Fruit fly (Drosophila melanogaster) whole organism, embryonic: ENCODE measurements around the gene CG43449.

ENCODE experiments used
- Bgb ChIP-seq: fragments of 200-800 bp; sonication (Bioruptor generic); IDR thresholded peaks from 2 replicates; pipeline ENCODE4 v1.3.6; 2022; ENCODE audit warnings: missing biosample characterization, missing genetic modification characterization; ENCODE audit not compliant: partially characterized antibody
- C15 ChIP-seq: fragments of 200-800 bp; sonication (Bioruptor generic); IDR thresholded peaks from 3 replicates; pipeline ENCODE4 v1.3.6; 2022; ENCODE audit warnings: missing biosample characterization, missing genetic modification characterization
- CG10274 ChIP-seq: fragments of 200-800 bp; sonication (Bioruptor generic); optimal IDR thresholded peaks from 3 replicates; lab custom pipeline; 2017; ENCODE audit warnings: missing biosample characterization, mild to moderate bottlenecking, missing genetic modification characterization
- CG12155 ChIP-seq: fragments of 200-800 bp; sonication (Bioruptor generic); optimal IDR thresholded peaks from 3 replicates; lab custom pipeline; 2016; ENCODE audit warnings: missing biosample characterization, missing genetic modification characterization
- CG15479 ChIP-seq: fragments of 200-800 bp; sonication (Bioruptor generic); optimal IDR thresholded peaks from 3 replicates; lab custom pipeline; 2019; ENCODE audit warnings: missing biosample characterization, mild to moderate bottlenecking, missing genetic modification characterization, moderate library complexity
- CG16779 ChIP-seq: fragments of 200-800 bp; sonication (Bioruptor generic); IDR thresholded peaks from 2 replicates; pipeline ENCODE4 v1.3.6; 2022; ENCODE audit warnings: missing biosample characterization, missing genetic modification characterization
- CG16863 ChIP-seq: fragments of 200-800 bp; sonication (Bioruptor generic); optimal IDR thresholded peaks from 3 replicates; lab custom pipeline; 2016; ENCODE audit warnings: missing biosample characterization, missing genetic modification characterization
- CG2129 ChIP-seq: fragments of 200-800 bp; sonication (Bioruptor generic); IDR thresholded peaks from 2 replicates; pipeline ENCODE4 v1.3.6; 2022; ENCODE audit warnings: missing biosample characterization, missing genetic modification characterization; ENCODE audit not compliant: partially characterized antibody
- CG2199 ChIP-seq: fragments of 200-800 bp; sonication (Bioruptor generic); IDR thresholded peaks from 3 replicates; pipeline ENCODE4 v1.3.6; 2022; ENCODE audit warnings: missing biosample characterization, missing genetic modification characterization
- CG31388 ChIP-seq: fragments of 200-800 bp; sonication (Bioruptor generic); optimal IDR thresholded peaks from 2 replicates; lab custom pipeline; 2016; ENCODE audit warnings: missing biosample characterization, missing genetic modification characterization
- CG31441 ChIP-seq: fragments of 200-800 bp; sonication (Bioruptor generic); IDR thresholded peaks from 2 replicates; pipeline ENCODE4 v1.3.6; 2022; ENCODE audit warnings: missing biosample characterization, missing genetic modification characterization
- CG3281 ChIP-seq: fragments of 200-800 bp; sonication (Bioruptor generic); optimal IDR thresholded peaks from 3 replicates; lab custom pipeline; 2017; ENCODE audit warnings: missing biosample characterization, mild to moderate bottlenecking, missing genetic modification characterization
- CG34376 ChIP-seq: fragments of 200-800 bp; sonication (Bioruptor generic); optimal IDR thresholded peaks from 2 replicates; lab custom pipeline; 2018; ENCODE audit warnings: missing biosample characterization, mild to moderate bottlenecking, missing genetic modification characterization
- CG3995 ChIP-seq: fragments of 200-800 bp; sonication (Bioruptor generic); optimal IDR thresholded peaks from 3 replicates; lab custom pipeline; 2016; ENCODE audit warnings: missing biosample characterization, missing genetic modification characterization
- CG8290 ChIP-seq, 3 experiments: fragments of 200-800 bp; sonication (Bioruptor generic); optimal IDR thresholded peaks; 2 replicates each; lab custom pipeline; 2016 to 2019; ENCODE audit warnings: missing biosample characterization in 3 of 3, missing genetic modification characterization in 3 of 3, mild to moderate bottlenecking in 2 of 3, moderate library complexity in 1 of 3
- CG8478 ChIP-seq: fragments of >200 bp; optimal IDR thresholded peaks from 2 replicates; lab custom pipeline; 2018
- Dip2 ChIP-seq: fragments of 200-800 bp; sonication (Bioruptor generic); IDR thresholded peaks from 2 replicates; pipeline ENCODE4 v1.3.6; 2022; ENCODE audit warnings: missing biosample characterization, missing genetic modification characterization
- Drgx ChIP-seq: fragments of 200-800 bp; sonication (Bioruptor generic); IDR thresholded peaks from 2 replicates; pipeline ENCODE4 v1.3.6; 2022; ENCODE audit warnings: missing biosample characterization, missing genetic modification characterization
- HmgZ ChIP-seq: fragments of 200-800 bp; sonication (Bioruptor generic); optimal IDR thresholded peaks from 2 replicates; lab custom pipeline; 2018; ENCODE audit warnings: missing biosample characterization, mild to moderate bottlenecking, missing genetic modification characterization
- Mad ChIP-seq: fragments of 200-800 bp; sonication (Bioruptor generic); optimal IDR thresholded peaks from 2 replicates; lab custom pipeline; 2016; ENCODE audit warnings: missing biosample characterization, missing genetic modification characterization
- Meics ChIP-seq: fragments of 200-800 bp; sonication (Bioruptor generic); optimal IDR thresholded peaks from 2 replicates; lab custom pipeline; 2017; ENCODE audit warnings: missing biosample characterization, mild to moderate bottlenecking, missing genetic modification characterization
- Oli ChIP-seq: fragments of 200-800 bp; sonication (Bioruptor generic); optimal IDR thresholded peaks from 2 replicates; lab custom pipeline; 2018; ENCODE audit warnings: missing biosample characterization, mild to moderate bottlenecking, missing genetic modification characterization, moderate library complexity
- Sry-δ ChIP-seq: fragments of 200-800 bp; sonication (Bioruptor generic); optimal IDR thresholded peaks from 2 replicates; lab custom pipeline; 2016; ENCODE audit warnings: missing biosample characterization, missing genetic modification characterization
- Trl ChIP-seq, 3 experiments: fragments of >200 bp in 2 of 3; fragments of 200-800 bp in 1 of 3; sonication (Bioruptor generic) in 1 of 3; optimal IDR thresholded peaks; 2 replicates in 1 of 3; 3 replicates in 2 of 3; lab custom pipeline; 2016 to 2017; ENCODE audit warnings: missing biosample characterization in 1 of 3, missing genetic modification characterization in 1 of 3
- al ChIP-seq: fragments of 200-800 bp; sonication (Bioruptor generic); IDR thresholded peaks from 2 replicates; pipeline ENCODE4 v1.3.6; 2022; ENCODE audit warnings: missing biosample characterization, missing genetic modification characterization
- amos ChIP-seq: fragments of 200-800 bp; sonication (Bioruptor generic); IDR thresholded peaks from 2 replicates; pipeline ENCODE4 v1.3.6; 2022; ENCODE audit warnings: missing biosample characterization, missing genetic modification characterization; ENCODE audit not compliant: partially characterized antibody
- bbx ChIP-seq: fragments of 200-800 bp; sonication (Bioruptor generic); IDR thresholded peaks from 2 replicates; pipeline ENCODE4 v1.3.6; 2022; ENCODE audit warnings: missing biosample characterization, missing genetic modification characterization; ENCODE audit not compliant: partially characterized antibody
- chinmo ChIP-seq: fragments of 200-800 bp; sonication (Bioruptor generic); IDR thresholded peaks from 4 replicates; pipeline ENCODE4 v1.3.6; 2022; ENCODE audit warnings: missing biosample characterization, missing genetic modification characterization; ENCODE audit not compliant: partially characterized antibody
- exex ChIP-seq: fragments of 200-800 bp; sonication (Bioruptor generic); optimal IDR thresholded peaks from 4 replicates; lab custom pipeline; 2018; ENCODE audit warnings: missing biosample characterization, mild to moderate bottlenecking, missing genetic modification characterization, moderate library complexity
- grn ChIP-seq: fragments of 200-800 bp; sonication (Bioruptor generic); optimal IDR thresholded peaks from 3 replicates; lab custom pipeline; 2017; ENCODE audit warnings: missing biosample characterization, missing genetic modification characterization
- lab ChIP-seq: fragments of 200-800 bp; sonication (Bioruptor generic); optimal IDR thresholded peaks from 3 replicates; lab custom pipeline; 2017; ENCODE audit warnings: missing biosample characterization, missing genetic modification characterization, mild to moderate bottlenecking, moderate library complexity, missing genetic modification reagents
- mirr ChIP-seq: fragments of 200-800 bp; sonication (Bioruptor generic); optimal IDR thresholded peaks from 3 replicates; lab custom pipeline; 2018; ENCODE audit warnings: missing biosample characterization, mild to moderate bottlenecking, missing genetic modification characterization
- ranshi ChIP-seq: fragments of 200-800 bp; sonication (Bioruptor generic); IDR thresholded peaks from 2 replicates; pipeline ENCODE4 v1.3.6; 2022; ENCODE audit warnings: missing biosample characterization, missing genetic modification characterization
- sc ChIP-seq, 3 experiments: fragments of >200 bp in 2 of 3; fragments of 200-800 bp in 1 of 3; sonication (Bioruptor generic) in 1 of 3; optimal IDR thresholded peaks; 2 replicates in 2 of 3; 3 replicates in 1 of 3; lab custom pipeline; 2017; ENCODE audit warnings: mild to moderate bottlenecking in 1 of 3, missing biosample characterization in 1 of 3, missing genetic modification characterization in 1 of 3, missing genetic modification reagents in 1 of 3
- ssp ChIP-seq: fragments of 200-800 bp; sonication (Bioruptor generic); IDR thresholded peaks from 2 replicates; pipeline ENCODE4 v1.3.6; 2022; ENCODE audit warnings: missing biosample characterization, missing genetic modification characterization
- sug ChIP-seq: fragments of 200-800 bp; optimal IDR thresholded peaks from 2 replicates; lab custom pipeline; 2019; ENCODE audit warnings: missing biosample characterization, mild to moderate bottlenecking, missing genetic modification characterization, moderate library complexity
- vvl ChIP-seq: fragments of 200-800 bp; sonication (Bioruptor generic); IDR thresholded peaks from 2 replicates; pipeline ENCODE4 v1.3.6; 2022; ENCODE audit warnings: missing biosample characterization, missing genetic modification characterization

CG43449 gene

DNA sequence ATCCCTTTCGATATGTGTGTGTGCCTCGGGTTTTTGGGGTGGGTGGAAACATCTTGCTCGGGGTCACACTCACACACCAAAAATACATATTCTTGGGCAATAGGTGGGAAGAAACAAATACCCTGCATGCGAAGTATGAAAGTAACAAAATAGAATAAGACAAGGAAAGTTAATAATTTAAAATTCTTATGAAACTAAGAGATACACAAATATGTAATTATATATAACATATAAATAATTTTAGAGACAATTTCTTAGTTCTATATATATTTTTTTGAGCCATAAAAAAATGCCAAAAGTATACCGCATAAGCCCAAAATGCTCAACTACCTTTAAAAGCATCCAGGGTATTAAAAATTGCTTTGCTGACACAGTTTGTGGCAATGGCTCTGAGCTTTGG is 6.5 kb upstream of the CG43449 start (continued):
- 0 out of 2 replicates have a peak, but pooled peaks have one; percentile 17 for TF ChIP-seq CG31441
- TF ChIP-seq, all 482 proteins: peak for 23

DNA sequence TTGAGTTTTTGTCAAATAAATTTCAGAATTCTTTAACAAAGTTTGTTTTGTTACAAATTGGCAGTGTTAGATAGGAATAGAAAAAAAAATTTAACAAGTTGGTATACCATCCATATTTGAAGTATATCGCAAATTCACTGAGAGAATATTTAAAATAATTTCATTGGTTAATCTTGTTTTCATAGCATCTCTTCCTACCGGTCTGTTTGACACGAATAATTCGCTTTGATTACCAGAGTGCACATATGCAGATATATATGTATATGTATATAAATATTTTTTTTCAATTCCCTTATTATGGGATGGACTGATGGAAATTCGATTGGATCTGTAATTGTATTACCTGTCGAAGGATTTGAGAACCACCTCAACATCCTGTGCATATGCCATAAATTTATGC is 27.4 kb downstream of the CG43449 start, which contains the start of gene SdhCL:
Gene SdhCL (minus strand): TSS at position 101 of the 400 bp plus-strand sequence.
- no peak for TF ChIP-seq ranshi (GFP tag; lab: Robert Waterston, UW)
- no peak for TF ChIP-seq Mad (GFP tag; lab: Kevin White, UChicago)
- TF ChIP-seq C15 (GFP tag; lab: Robert Waterston, UW) = no peak
- TF ChIP-seq CG2199 (GFP tag; lab: Robert Waterston, UW) = no peak
- TF ChIP-seq CG31388 (GFP tag; lab: Kevin White, UChicago) = no peak
- no peak for TF ChIP-seq Bgb (GFP tag; lab: Robert Waterston, UW)
- no peak for TF ChIP-seq vvl (GFP tag; lab: Robert Waterston, UW)
- TF ChIP-seq bbx (GFP tag; lab: Robert Waterston, UW) = no peak

DNA sequence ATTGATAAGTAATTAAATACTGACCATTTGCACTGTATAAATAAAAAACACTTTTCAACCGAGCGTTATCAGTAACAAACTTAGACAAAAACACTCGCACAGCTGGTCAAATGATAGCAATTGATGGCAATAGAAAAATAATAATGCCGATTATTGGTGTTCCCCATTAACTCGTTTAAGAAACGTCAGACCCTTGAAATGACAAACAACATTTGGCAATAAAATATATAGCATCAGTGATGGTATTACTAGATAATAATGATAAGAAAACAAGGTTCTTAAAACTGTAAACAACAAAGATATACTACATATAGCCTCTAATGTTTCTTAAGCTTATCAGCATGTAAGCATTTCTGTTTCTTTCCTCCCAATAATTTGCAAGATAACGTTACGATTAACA is 38.2 kb downstream of the CG43449 start:
- no peak for TF ChIP-seq Drgx (GFP tag; lab: Robert Waterston, UW)
- peak; percentile 42 for TF ChIP-seq mirr (GFP tag; lab: Kevin White, UChicago)
- TF ChIP-seq exex (tag; lab: Kevin White, UChicago) = peak; percentile 95
- no peak for TF ChIP-seq Meics (GFP tag; lab: Kevin White, UChicago)
- no peak for TF ChIP-seq al (GFP tag; lab: Robert Waterston, UW)
- no peak for TF ChIP-seq CG12155
- no peak for TF ChIP-seq Dip2 (GFP tag; lab: Robert Waterston, UW)
- peak; percentile 20 for TF ChIP-seq grn
- TF ChIP-seq CG2129 (GFP tag; lab: Robert Waterston, UW) = no peak
- no peak for TF ChIP-seq CG8478 (lab: Kevin White, UChicago)
- no peak for TF ChIP-seq CG8290 (GFP tag; optimal IDR thresholded peaks at IDR 0.05; lab: Kevin White, UChicago)
- TF ChIP-seq CG8290 (tag; optimal IDR thresholded peaks at IDR 0.05; lab: Kevin White, UChicago) = no peak
- TF ChIP-seq CG3281 (GFP tag; lab: Kevin White, UChicago) = peak; percentile 8
- TF ChIP-seq CG34376 = peak; percentile 70
- peak; percentile 7 for TF ChIP-seq HmgZ (tag; lab: Kevin White, UChicago)
- TF ChIP-seq CG16779 = no peak
- peak; percentile 57 for TF ChIP-seq sug (tag; lab: Kevin White, UChicago)

DNA sequence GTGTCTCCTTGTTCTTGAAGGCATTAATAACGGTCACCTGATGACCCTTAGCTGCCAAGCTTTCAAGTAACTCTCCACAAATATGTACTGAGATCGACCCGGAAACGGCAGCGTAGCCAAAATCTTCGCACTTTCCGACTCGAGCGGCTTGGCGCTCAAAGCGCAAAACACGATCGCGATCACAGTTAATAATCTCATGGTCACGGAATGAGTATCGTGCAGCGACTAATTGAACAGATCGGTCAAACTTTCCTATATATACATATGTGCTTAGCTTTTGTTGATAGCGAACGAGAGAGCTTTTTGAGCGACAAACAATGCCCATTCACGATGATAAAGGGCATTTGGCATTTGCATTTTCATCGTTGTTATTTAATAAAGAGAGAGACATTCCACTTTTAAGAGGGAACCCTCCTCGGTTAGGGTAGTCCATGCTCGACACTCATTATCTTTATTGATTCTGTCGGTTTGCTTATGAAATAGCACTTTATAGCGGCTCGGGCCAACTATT is 40.0 kb downstream of the CG43449 start, which contains the start of gene Ugt35C1:
Gene Ugt35C1 (minus strand): TSS at position 213 of the 511 bp plus-strand sequence.
- TF ChIP-seq exex (tag; lab: Kevin White, UChicago) = peak; percentile 46
- TF ChIP-seq CG10274 = no peak
- TF ChIP-seq CG16863 (GFP tag; lab: Kevin White, UChicago) = no peak
- peak in 1 of 2 experiments; percentile 15 for TF ChIP-seq Trl (optimal IDR thresholded peaks at IDR 0.05; lab: Kevin White, UChicago)
- no peak for TF ChIP-seq Trl (GFP tag; optimal IDR thresholded peaks at IDR 0.05; lab: Kevin White, UChicago)
- no peak for TF ChIP-seq Sry-δ (GFP tag; lab: Kevin White, UChicago)
- no peak for TF ChIP-seq ssp (GFP tag; lab: Robert Waterston, UW)
- no peak for TF ChIP-seq vvl (GFP tag; lab: Robert Waterston, UW)
- TF ChIP-seq CG3995 (GFP tag; lab: Kevin White, UChicago) = peak; percentile 67
- TF ChIP-seq CG15479 = no peak
- TF ChIP-seq amos = peak; percentile 11; the same call in 1 of the 2 replicates
- no peak for TF ChIP-seq sc (optimal IDR thresholded peaks at IDR 0.05; lab: Kevin White, UChicago)
- no peak for TF ChIP-seq sc (GFP tag; optimal IDR thresholded peaks at IDR 0.05; lab: Kevin White, UChicago)
- 0 out of 4 replicates have a peak, but pooled peaks have one; percentile 22 for TF ChIP-seq chinmo (GFP tag; lab: Robert Waterston, UW)
- TF ChIP-seq CG34376 = peak; percentile 33
- TF ChIP-seq Oli (tag; lab: Kevin White, UChicago) = no peak
- peak; percentile 16 for TF ChIP-seq lab
